Worm (Caenorhabditis elegans) whole organism, mixed stage, embryonic: ENCODE data around the gene wee-1.1.

ENCODE experiments used
- blmp-1 ChIP-seq: fragments of 150-350 bp; optimal IDR thresholded peaks from 2 replicates; lab custom pipeline; 2014; ENCODE audit warnings: missing biosample characterization, missing genetic modification characterization
- ceh-43 ChIP-seq: fragments of 200-800 bp; sonication (Bioruptor generic); optimal IDR thresholded peaks from 2 replicates; lab custom pipeline; 2018; ENCODE audit warnings: mild to moderate bottlenecking, missing genetic modification characterization, moderate library complexity, missing compliant biosample characterization
- nhr-237 ChIP-seq: fragments of 150-350 bp; optimal IDR thresholded peaks from 2 replicates; lab custom pipeline; 2014; ENCODE audit warnings: missing biosample characterization, missing genetic modification characterization
- nhr-28 ChIP-seq: fragments of 150-350 bp; optimal IDR thresholded peaks from 2 replicates; lab custom pipeline; 2014; ENCODE audit warnings: missing biosample characterization, missing genetic modification characterization
- pha-4 ChIP-seq: fragments of 150-350 bp; optimal IDR thresholded peaks from 2 replicates; lab custom pipeline; 2018; ENCODE audit warnings: missing biosample characterization, missing genetic modification reagents, missing genetic modification characterization
- snpc-4 ChIP-seq: fragments of 150-350 bp; optimal IDR thresholded peaks from 2 replicates; lab custom pipeline; 2014; ENCODE audit warnings: missing biosample characterization, missing genetic modification characterization
- sptf-1 ChIP-seq: sonication (generic microtip); optimal IDR thresholded peaks from 2 replicates; lab custom pipeline; 2017; ENCODE audit warnings: mild to moderate bottlenecking, missing genetic modification characterization, moderate library complexity, missing compliant biosample characterization
- unc-39 ChIP-seq: fragments of 150-350 bp; optimal IDR thresholded peaks from 2 replicates; lab custom pipeline; 2014; ENCODE audit warnings: missing biosample characterization, missing genetic modification characterization

- TF ChIP-seq nhr-28 (tag; lab: Kevin White, UChicago) = no peak
- no peak for TF ChIP-seq snpc-4 (tag; lab: Kevin White, UChicago)
- no peak for TF ChIP-seq pha-4
- no peak for TF ChIP-seq blmp-1 (tag; lab: Kevin White, UChicago)
- TF ChIP-seq nhr-237 (tag; lab: Kevin White, UChicago) = no peak
- TF ChIP-seq unc-39 (tag; lab: Kevin White, UChicago) = no peak
- TF ChIP-seq ceh-43 (GFP tag; lab: Kevin White, UChicago) = no peak
- no peak for TF ChIP-seq sptf-1 (tag; lab: Kevin White, UChicago)
These were observed 37.3 kb upstream of the wee-1.1 start for ce11 chrII:9620616-9621015.
